Fruit fly (Drosophila melanogaster) whole organism, embryonic: ENCODE measurements around the gene CG1532.

Experiments used
- Bdp1 ChIP-seq: fragments of 200-800 bp; sonication (Bioruptor generic); optimal IDR thresholded peaks from 3 replicates; lab custom pipeline; 2016; ENCODE audit warnings: missing biosample characterization, missing genetic modification characterization
- BtbVII ChIP-seq: fragments of 200-800 bp; sonication (Bioruptor generic); optimal IDR thresholded peaks from 3 replicates; lab custom pipeline; 2017; ENCODE audit warnings: missing biosample characterization, mild to moderate bottlenecking, missing genetic modification characterization
- CG11398 ChIP-seq: fragments of 200-800 bp; sonication (Bioruptor generic); optimal IDR thresholded peaks from 2 replicates; lab custom pipeline; 2016; ENCODE audit warnings: missing biosample characterization, missing genetic modification characterization
- CG12942 ChIP-seq: fragments of 200-800 bp; sonication (Bioruptor generic); optimal IDR thresholded peaks from 3 replicates; lab custom pipeline; 2016; ENCODE audit warnings: missing biosample characterization, missing genetic modification characterization
- CG14710 ChIP-seq: fragments of 200-800 bp; sonication (Bioruptor generic); optimal IDR thresholded peaks from 3 replicates; lab custom pipeline; 2019; ENCODE audit warnings: missing biosample characterization, mild to moderate bottlenecking, missing genetic modification characterization, moderate library complexity
- CG15011 ChIP-seq: fragments of 200-800 bp; sonication (Bioruptor generic); optimal IDR thresholded peaks from 3 replicates; lab custom pipeline; 2018; ENCODE audit warnings: missing biosample characterization, mild to moderate bottlenecking, missing genetic modification characterization
- CG15514 ChIP-seq: fragments of 200-800 bp; sonication (Bioruptor generic); optimal IDR thresholded peaks from 3 replicates; lab custom pipeline; 2017; ENCODE audit warnings: missing biosample characterization, missing genetic modification characterization, mild to moderate bottlenecking, moderate library complexity, missing genetic modification reagents
- CG17359 ChIP-seq: fragments of 200-800 bp; sonication (Bioruptor generic); optimal IDR thresholded peaks from 3 replicates; lab custom pipeline; 2018; ENCODE audit warnings: missing biosample characterization, mild to moderate bottlenecking, missing genetic modification characterization, moderate library complexity
- CG1832 ChIP-seq: fragments of 200-800 bp; sonication (Bioruptor generic); optimal IDR thresholded peaks from 2 replicates; lab custom pipeline; 2017; ENCODE audit warnings: missing biosample characterization, mild to moderate bottlenecking, missing genetic modification characterization, inconsistent platforms
- CG2199 ChIP-seq: fragments of 200-800 bp; sonication (Bioruptor generic); IDR thresholded peaks from 3 replicates; pipeline ENCODE4 v1.3.6; 2022; ENCODE audit warnings: missing biosample characterization, missing genetic modification characterization
- CG3065 ChIP-seq: fragments of 200-800 bp; sonication (Bioruptor generic); optimal IDR thresholded peaks from 2 replicates; lab custom pipeline; 2016; ENCODE audit warnings: missing biosample characterization, missing genetic modification characterization
- CG31441 ChIP-seq: fragments of 200-800 bp; sonication (Bioruptor generic); IDR thresholded peaks from 2 replicates; pipeline ENCODE4 v1.3.6; 2022; ENCODE audit warnings: missing biosample characterization, missing genetic modification characterization
- CG4730 ChIP-seq: fragments of 200-800 bp; sonication (Bioruptor generic); IDR thresholded peaks from 2 replicates; pipeline ENCODE4 v1.3.6; 2022; ENCODE audit warnings: missing biosample characterization, missing genetic modification characterization
- CG7745 ChIP-seq: fragments of 200-800 bp; sonication (Bioruptor generic); optimal IDR thresholded peaks from 2 replicates; lab custom pipeline; 2018; ENCODE audit warnings: missing biosample characterization, mild to moderate bottlenecking, missing genetic modification characterization, moderate library complexity
- CG7786 ChIP-seq: fragments of 200-800 bp; sonication (Bioruptor generic); optimal IDR thresholded peaks from 2 replicates; lab custom pipeline; 2016; ENCODE audit warnings: missing biosample characterization, missing genetic modification characterization
- CG7839 ChIP-seq: fragments of 200-800 bp; sonication (Bioruptor generic); optimal IDR thresholded peaks from 3 replicates; lab custom pipeline; 2018; ENCODE audit warnings: missing biosample characterization, mild to moderate bottlenecking, missing genetic modification characterization, moderate library complexity
- CG8388 ChIP-seq: fragments of 200-800 bp; sonication (Bioruptor generic); optimal IDR thresholded peaks from 2 replicates; lab custom pipeline; 2019; ENCODE audit warnings: missing biosample characterization, mild to moderate bottlenecking, missing genetic modification characterization, moderate library complexity
- CG8765 ChIP-seq: fragments of 200-800 bp; sonication (Bioruptor generic); IDR thresholded peaks from 2 replicates; pipeline ENCODE4 v1.3.6; 2022; ENCODE audit warnings: missing biosample characterization, missing genetic modification characterization
- CkIIα-i1 ChIP-seq: fragments of 200-800 bp; sonication (Bioruptor generic); IDR thresholded peaks from 2 replicates; pipeline ENCODE4 v1.3.6; 2022; ENCODE audit warnings: missing biosample characterization, missing genetic modification characterization
- Deaf1 ChIP-seq: fragments of 200-800 bp; optimal IDR thresholded peaks from 3 replicates; lab custom pipeline; 2019; ENCODE audit warnings: missing biosample characterization, mild to moderate bottlenecking, missing genetic modification characterization, moderate library complexity
- Dek ChIP-seq: fragments of 200-800 bp; sonication (Bioruptor generic); optimal IDR thresholded peaks from 3 replicates; lab custom pipeline; 2019; ENCODE audit warnings: missing biosample characterization, mild to moderate bottlenecking, missing genetic modification characterization, moderate library complexity
- Doc3 ChIP-seq: fragments of 200-800 bp; sonication (Bioruptor generic); IDR thresholded peaks from 3 replicates; pipeline ENCODE4 v1.3.6; 2022; ENCODE audit warnings: missing biosample characterization, missing genetic modification characterization; ENCODE audit not compliant: partially characterized antibody
- Dref ChIP-seq: fragments of 200-800 bp; sonication (Bioruptor generic); IDR thresholded peaks from 2 replicates; pipeline ENCODE4 v1.3.6; 2022; ENCODE audit warnings: missing biosample characterization, missing genetic modification characterization
- Drgx ChIP-seq: fragments of 200-800 bp; sonication (Bioruptor generic); IDR thresholded peaks from 2 replicates; pipeline ENCODE4 v1.3.6; 2022; ENCODE audit warnings: missing biosample characterization, missing genetic modification characterization
- HLH54F ChIP-seq: fragments of 200-800 bp; sonication (Bioruptor generic); optimal IDR thresholded peaks from 3 replicates; lab custom pipeline; 2016; ENCODE audit warnings: missing biosample characterization, missing genetic modification characterization
- Hr39 ChIP-seq: fragments of >200 bp; optimal IDR thresholded peaks from 2 replicates; lab custom pipeline; 2017
- Hr51 ChIP-seq, 2 experiments: fragments of 200-800 bp; sonication (Bioruptor generic); optimal IDR thresholded peaks; 2 replicates in 1 of 2; 3 replicates in 1 of 2; lab custom pipeline; 2016 to 2018; ENCODE audit warnings: missing biosample characterization in 2 of 2, missing genetic modification characterization in 2 of 2, mild to moderate bottlenecking in 1 of 2, moderate library complexity in 1 of 2
- Mes4 ChIP-seq: fragments of 200-800 bp; sonication (Bioruptor generic); optimal IDR thresholded peaks from 2 replicates; lab custom pipeline; 2016; ENCODE audit warnings: missing biosample characterization, missing genetic modification characterization
- Nf-YC ChIP-seq: fragments of 200-800 bp; optimal IDR thresholded peaks from 3 replicates; lab custom pipeline; 2019; ENCODE audit warnings: missing biosample characterization, mild to moderate bottlenecking, missing genetic modification characterization, moderate library complexity
- Poxn ChIP-seq: fragments of 200-800 bp; sonication (Bioruptor generic); IDR thresholded peaks from 2 replicates; pipeline ENCODE4 v1.3.6; 2022; ENCODE audit warnings: missing biosample characterization, missing genetic modification characterization
- Rfx ChIP-seq: fragments of 200-800 bp; sonication (Bioruptor generic); IDR thresholded peaks from 2 replicates; pipeline ENCODE4 v1.3.6; 2022; ENCODE audit warnings: missing biosample characterization, missing genetic modification characterization
- ap ChIP-seq: fragments of 200-800 bp; sonication (Bioruptor generic); IDR thresholded peaks from 2 replicates; pipeline ENCODE4 v1.3.6; 2022; ENCODE audit warnings: missing biosample characterization, missing genetic modification characterization
- ara ChIP-seq: fragments of 200-800 bp; sonication (Bioruptor generic); IDR thresholded peaks from 2 replicates; pipeline ENCODE4 v1.3.6; 2022; ENCODE audit warnings: missing biosample characterization, missing genetic modification characterization
- bsh ChIP-seq, 2 experiments: fragments of 200-800 bp; sonication (Bioruptor generic); optimal IDR thresholded peaks; 2 replicates each; lab custom pipeline; 2017 to 2018; ENCODE audit warnings: mild to moderate bottlenecking in 2 of 2, missing biosample characterization in 2 of 2, missing genetic modification characterization in 2 of 2, moderate library complexity in 1 of 2
- cato ChIP-seq: fragments of 200-800 bp; sonication (Bioruptor generic); optimal IDR thresholded peaks from 2 replicates; lab custom pipeline; 2016; ENCODE audit warnings: missing biosample characterization, missing genetic modification characterization, borderline replicate concordance
- chm ChIP-seq: fragments of 200-800 bp; sonication (Bioruptor generic); IDR thresholded peaks from 2 replicates; pipeline ENCODE4 v1.3.6; 2022; ENCODE audit warnings: missing biosample characterization, missing genetic modification characterization
- corto ChIP-seq: fragments of 200-800 bp; sonication (Bioruptor generic); optimal IDR thresholded peaks from 2 replicates; lab custom pipeline; 2016; ENCODE audit warnings: missing biosample characterization, mild to moderate bottlenecking, missing genetic modification characterization, moderate library complexity
- disco-r ChIP-seq: fragments of 200-800 bp; sonication (Bioruptor generic); optimal IDR thresholded peaks from 2 replicates; lab custom pipeline; 2016; ENCODE audit warnings: missing biosample characterization, missing genetic modification characterization
- exex ChIP-seq: fragments of 200-800 bp; sonication (Bioruptor generic); optimal IDR thresholded peaks from 4 replicates; lab custom pipeline; 2018; ENCODE audit warnings: missing biosample characterization, mild to moderate bottlenecking, missing genetic modification characterization, moderate library complexity
- fd102C ChIP-seq: fragments of 200-800 bp; sonication (Bioruptor generic); optimal IDR thresholded peaks from 2 replicates; lab custom pipeline; 2018; ENCODE audit warnings: missing biosample characterization, mild to moderate bottlenecking, missing genetic modification characterization, moderate library complexity
- fu2 ChIP-seq: fragments of 200-800 bp; sonication (Bioruptor generic); optimal IDR thresholded peaks from 2 replicates; lab custom pipeline; 2016; ENCODE audit warnings: missing biosample characterization, missing genetic modification characterization
- nerfin-2 ChIP-seq: fragments of 200-800 bp; sonication (Bioruptor generic); IDR thresholded peaks from 2 replicates; pipeline ENCODE4 v1.3.6; 2022; ENCODE audit warnings: missing biosample characterization, missing genetic modification characterization; ENCODE audit not compliant: partially characterized antibody
- nmo ChIP-seq: fragments of 200-800 bp; sonication (Bioruptor generic); optimal IDR thresholded peaks from 2 replicates; lab custom pipeline; 2018; ENCODE audit warnings: missing biosample characterization, mild to moderate bottlenecking, missing genetic modification characterization, moderate library complexity
- nom ChIP-seq: fragments of 200-800 bp; sonication (Bioruptor generic); optimal IDR thresholded peaks from 2 replicates; lab custom pipeline; 2017; ENCODE audit warnings: missing biosample characterization, missing genetic modification characterization, mild to moderate bottlenecking, moderate library complexity, missing genetic modification reagents
- org-1 ChIP-seq: fragments of 200-800 bp; sonication (Bioruptor generic); optimal IDR thresholded peaks from 2 replicates; lab custom pipeline; 2017; ENCODE audit warnings: missing biosample characterization, missing genetic modification characterization
- pum ChIP-seq: fragments of 200-800 bp; sonication (Bioruptor generic); optimal IDR thresholded peaks from 2 replicates; lab custom pipeline; 2016; ENCODE audit warnings: missing biosample characterization, missing genetic modification characterization
- twi ChIP-seq: fragments of 200-800 bp; optimal IDR thresholded peaks from 2 replicates; lab custom pipeline; 2019; ENCODE audit warnings: missing biosample characterization, mild to moderate bottlenecking, missing genetic modification characterization, moderate library complexity
- vvl ChIP-seq: fragments of 200-800 bp; sonication (Bioruptor generic); IDR thresholded peaks from 2 replicates; pipeline ENCODE4 v1.3.6; 2022; ENCODE audit warnings: missing biosample characterization, missing genetic modification characterization
- z ChIP-seq: fragments of 200-800 bp; sonication (Bioruptor generic); IDR thresholded peaks from 3 replicates; pipeline ENCODE4 v1.3.6; 2022; ENCODE audit warnings: missing biosample characterization, missing genetic modification characterization

CG1532 gene

DNA sequence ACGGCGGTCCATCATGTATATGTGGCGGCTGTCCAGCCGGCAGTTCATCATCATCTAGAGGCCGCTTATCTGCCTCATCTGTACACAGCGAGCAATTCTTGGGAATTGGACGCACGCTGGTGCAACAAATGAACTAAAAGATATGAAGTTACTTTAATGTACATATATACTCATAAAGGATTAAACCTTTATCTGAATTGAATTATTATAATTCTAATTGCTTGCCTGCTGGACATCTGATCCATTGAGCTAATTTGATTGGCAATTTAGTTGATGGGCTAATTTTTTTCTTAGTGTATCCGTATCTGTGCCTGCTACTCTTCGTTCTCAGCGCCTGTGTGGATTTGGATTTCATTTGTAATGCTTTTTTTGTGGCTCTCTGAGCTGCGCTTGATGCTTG is 44.8 kb upstream of the CG1532 start (continued):
- TF ChIP-seq Dek (tag; lab: Kevin White, UChicago) (no peak), CG15011 (GFP tag; lab: Kevin White, UChicago) (no peak), fu2 (GFP tag; lab: Kevin White, UChicago) (no peak), Doc3 (GFP tag; lab: Robert Waterston, UW) (no peak), Drgx (GFP tag; lab: Robert Waterston, UW) (peak; percentile 88), disco-r (GFP tag; lab: Kevin White, UChicago) (no peak), Bdp1 (GFP tag; lab: Kevin White, UChicago) (no peak), exex (no peak), corto (peak; percentile 80), nmo (GFP tag; lab: Kevin White, UChicago) (peak; percentile 25), CG7839 (tag; lab: Kevin White, UChicago) (peak; percentile 34), Rfx (GFP tag; lab: Robert Waterston, UW) (no peak), org-1 (GFP tag; lab: Kevin White, UChicago) (no peak), Hr51 (GFP tag; optimal IDR thresholded peaks at IDR 0.05; lab: Kevin White, UChicago) (peak in 1 of 2 experiments; percentile 19), HLH54F (GFP tag; lab: Kevin White, UChicago) (no peak), cato (GFP tag; lab: Kevin White, UChicago) (no peak), bsh (GFP tag; optimal IDR thresholded peaks at IDR 0.05; lab: Kevin White, UChicago) (peak; percentile 3 to 86), CG12942 (no peak), chm (no peak), CkIIα-i1 (GFP tag; lab: Robert Waterston, UW) (no peak), Hr39 (lab: Kevin White, UChicago) (no peak)
- TF ChIP-seq, all 482 proteins: peak for 47

dm6 chrX:21071693-21072357 is 43.7 kb upstream of the CG1532 start:
- TF ChIP-seq CG8765 (no peak), CG14710 (tag; lab: Kevin White, UChicago) (no peak), CG31441 (GFP tag; lab: Robert Waterston, UW) (no peak), vvl (GFP tag; lab: Robert Waterston, UW) (no peak), CG7839 (tag; lab: Kevin White, UChicago) (no peak), BtbVII (GFP tag; lab: Kevin White, UChicago) (no peak), CG3065 (GFP tag; lab: Kevin White, UChicago) (no peak), CG4730 (GFP tag; lab: Robert Waterston, UW) (no peak), CG7745 (tag; lab: Kevin White, UChicago) (no peak), CG7786 (GFP tag; lab: Kevin White, UChicago) (no peak), Deaf1 (no peak), CG15514 (GFP tag; lab: Kevin White, UChicago) (no peak), Hr39 (lab: Kevin White, UChicago) (no peak), Mes4 (GFP tag; lab: Kevin White, UChicago) (no peak), twi (tag; lab: Kevin White, UChicago) (no peak), z (GFP tag; lab: Robert Waterston, UW) (no peak), pum (GFP tag; lab: Kevin White, UChicago) (no peak), CG8388 (GFP tag; lab: Kevin White, UChicago) (no peak), exex (no peak), fd102C (no peak), CG11398 (GFP tag; lab: Kevin White, UChicago) (no peak), CG17359 (tag; lab: Kevin White, UChicago) (no peak), nerfin-2 (GFP tag; lab: Robert Waterston, UW) (no peak), CG2199 (GFP tag; lab: Robert Waterston, UW) (0 out of 3 replicates have a peak, but pooled peaks have one; percentile 23), nom (GFP tag; lab: Kevin White, UChicago) (peak; percentile 74), CG1832 (no peak), Nf-YC (tag; lab: Kevin White, UChicago) (no peak), ap (GFP tag; lab: Robert Waterston, UW) (no peak), ara (GFP tag; lab: Robert Waterston, UW) (no peak), Poxn (GFP tag; lab: Robert Waterston, UW) (no peak), Dref (GFP tag; lab: Robert Waterston, UW) (no peak)
